Worm (Caenorhabditis elegans): Measurements from ENCODE around the gene F49E12.7.

- no peak for TF ChIP-seq ets-7 (tag; optimal IDR thresholded peaks at IDR 0.05)
- no peak for TF ChIP-seq ama-1 (optimal IDR thresholded peaks at IDR 0.05)
- TF ChIP-seq flt-1 (GFP tag; IDR thresholded peaks at IDR 0.05), result no peak
- no peak for TF ChIP-seq ceh-36 (tag; optimal IDR thresholded peaks at IDR 0.05)
- no peak for TF ChIP-seq F13C5.2 (tag; optimal IDR thresholded peaks at IDR 0.05)
- TF ChIP-seq hmbx-1 (tag; optimal IDR thresholded peaks at IDR 0.05), result no peak
- TF ChIP-seq tbx-37 (GFP tag; conservative IDR thresholded peaks at IDR 0.05), result no peak
Observed at ce11 chrII:8412935-8413334, 17.0 kb upstream of the F49E12.7 start.

Data from whole organism, early embryonic.